Worm (Caenorhabditis elegans): ENCODE results near the gene C33A12.4.

C33A12.4 gene

ce11 chrIV:9511640-9512039 is 1.3 kb upstream of the C33A12.4 start:
- TF ChIP-seq tra-4 (tag; optimal IDR thresholded peaks at IDR 0.05): no peak
- TF ChIP-seq tbx-11 (GFP tag; IDR thresholded peaks at IDR 0.05): no peak

- TF ChIP-seq hmg-4 (GFP tag; optimal IDR thresholded peaks at IDR 0.05) (no peak), B0310.2 (tag; optimal IDR thresholded peaks at IDR 0.05) (peak; percentile 4), sea-1 (GFP tag; conservative IDR thresholded peaks at IDR 0.05) (no peak), hmbx-1 (tag; optimal IDR thresholded peaks at IDR 0.05) (no peak), flt-1 (GFP tag; IDR thresholded peaks at IDR 0.05) (0 out of 2 replicates have a peak, but pooled peaks have one; percentile 8), tbx-11 (GFP tag; IDR thresholded peaks at IDR 0.05) (no peak), hnd-1 (tag; optimal IDR thresholded peaks at IDR 0.05) (no peak), aly-1 (tag; optimal IDR thresholded peaks at IDR 0.05) (no peak), ama-1 (optimal IDR thresholded peaks at IDR 0.05) (peak; percentile 40), ceh-13 (GFP tag; optimal IDR thresholded peaks at IDR 0.05) (no peak), tbx-37 (GFP tag; conservative IDR thresholded peaks at IDR 0.05) (peak; percentile 29; the same call in 1 of the 2 replicates), ets-7 (tag; optimal IDR thresholded peaks at IDR 0.05) (no peak), scrt-1 (GFP tag; IDR thresholded peaks at IDR 0.05) (no peak), F13C5.2 (tag; optimal IDR thresholded peaks at IDR 0.05) (peak; percentile 52), pes-1 (GFP tag; IDR thresholded peaks at IDR 0.05) (peak; percentile 49; the same call in 1 of the 2 replicates), tra-4 (tag; optimal IDR thresholded peaks at IDR 0.05) (peak; percentile 37), ceh-36 (tag; optimal IDR thresholded peaks at IDR 0.05) (no peak)
Observed at ce11 chrIV:9511221-9511638, 861 bp upstream of the C33A12.4 start.

ce11 chrIV:9508612-9509011 is 1.8 kb downstream of the C33A12.4 start, which contains the start of gene ethe-1:
TSS of gene ethe-1 (minus strand) at chrIV:9508761.
- TF ChIP-seq tra-4 (tag; optimal IDR thresholded peaks at IDR 0.05): no peak
- TF ChIP-seq hnd-1 (tag; optimal IDR thresholded peaks at IDR 0.05): no peak
- TF ChIP-seq flt-1 (GFP tag; IDR thresholded peaks at IDR 0.05): no peak

ce11 chrIV:9506251-9506650 is 4.1 kb downstream of the C33A12.4 start, which contains the start of gene ttr-9:
TSS of gene ttr-9 (minus strand) at chrIV:9506351.
- no peak for TF ChIP-seq B0310.2 (tag; optimal IDR thresholded peaks at IDR 0.05)
- no peak for TF ChIP-seq tbx-11 (GFP tag; IDR thresholded peaks at IDR 0.05)
- TF ChIP-seq hmg-4 (GFP tag; optimal IDR thresholded peaks at IDR 0.05): no peak
- TF ChIP-seq aly-1 (tag; optimal IDR thresholded peaks at IDR 0.05): no peak
- no peak for TF ChIP-seq hnd-1 (tag; optimal IDR thresholded peaks at IDR 0.05)
- no peak for TF ChIP-seq ets-7 (tag; optimal IDR thresholded peaks at IDR 0.05)
- no peak for TF ChIP-seq tbx-37 (GFP tag; conservative IDR thresholded peaks at IDR 0.05)
- no peak for TF ChIP-seq sea-1 (GFP tag; conservative IDR thresholded peaks at IDR 0.05)
- TF ChIP-seq hmbx-1 (tag; optimal IDR thresholded peaks at IDR 0.05): no peak
- no peak for TF ChIP-seq F13C5.2 (tag; optimal IDR thresholded peaks at IDR 0.05)
- no peak for TF ChIP-seq ceh-36 (tag; optimal IDR thresholded peaks at IDR 0.05)
- TF ChIP-seq scrt-1 (GFP tag; IDR thresholded peaks at IDR 0.05): no peak
- TF ChIP-seq ama-1 (optimal IDR thresholded peaks at IDR 0.05): no peak

ce11 chrIV:9500100-9500499 is 10.3 kb downstream of the C33A12.4 start, which contains the start of gene ugt-21:
TSS of gene ugt-21 (plus strand) at chrIV:9500311.
- TF ChIP-seq tbx-37 (GFP tag; conservative IDR thresholded peaks at IDR 0.05) (no peak), ama-1 (optimal IDR thresholded peaks at IDR 0.05) (no peak), tra-4 (tag; optimal IDR thresholded peaks at IDR 0.05) (no peak), tbx-11 (GFP tag; IDR thresholded peaks at IDR 0.05) (no peak), hnd-1 (tag; optimal IDR thresholded peaks at IDR 0.05) (no peak), B0310.2 (tag; optimal IDR thresholded peaks at IDR 0.05) (no peak), hmg-4 (GFP tag; optimal IDR thresholded peaks at IDR 0.05) (no peak), hmbx-1 (tag; optimal IDR thresholded peaks at IDR 0.05) (no peak), F13C5.2 (tag; optimal IDR thresholded peaks at IDR 0.05) (no peak), ceh-36 (tag; optimal IDR thresholded peaks at IDR 0.05) (no peak), scrt-1 (GFP tag; IDR thresholded peaks at IDR 0.05) (no peak), pes-1 (GFP tag; IDR thresholded peaks at IDR 0.05) (no peak), aly-1 (tag; optimal IDR thresholded peaks at IDR 0.05) (no peak), ceh-13 (GFP tag; optimal IDR thresholded peaks at IDR 0.05) (no peak), flt-1 (GFP tag; IDR thresholded peaks at IDR 0.05) (no peak), sea-1 (GFP tag; conservative IDR thresholded peaks at IDR 0.05) (no peak), ets-7 (tag; optimal IDR thresholded peaks at IDR 0.05) (no peak)

DNA sequence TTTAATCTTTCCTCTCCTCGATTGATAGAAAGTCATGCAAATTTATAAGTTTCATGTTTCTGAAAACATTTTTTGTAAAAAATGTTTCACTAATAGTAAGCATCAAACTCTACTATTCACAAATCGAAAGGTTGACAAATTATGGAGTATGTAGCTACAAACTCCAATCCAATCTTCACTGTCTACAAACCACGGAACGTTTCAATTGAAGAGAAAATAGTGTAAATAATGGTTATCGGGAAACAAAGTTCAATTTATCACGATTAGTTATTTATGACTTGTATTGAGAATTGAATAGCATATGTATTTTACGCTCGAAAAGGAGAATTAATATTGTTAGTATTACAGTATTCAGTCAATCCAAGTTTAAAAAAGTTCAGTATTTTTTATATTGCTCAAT is 10.7 kb downstream of the C33A12.4 start:
- TF ChIP-seq ceh-36 (tag; optimal IDR thresholded peaks at IDR 0.05) (no peak), B0310.2 (tag; optimal IDR thresholded peaks at IDR 0.05) (no peak), tbx-11 (GFP tag; IDR thresholded peaks at IDR 0.05) (no peak), ama-1 (optimal IDR thresholded peaks at IDR 0.05) (no peak), scrt-1 (GFP tag; IDR thresholded peaks at IDR 0.05) (no peak), aly-1 (tag; optimal IDR thresholded peaks at IDR 0.05) (no peak), hmbx-1 (tag; optimal IDR thresholded peaks at IDR 0.05) (no peak), sea-1 (GFP tag; conservative IDR thresholded peaks at IDR 0.05) (no peak), hmg-4 (GFP tag; optimal IDR thresholded peaks at IDR 0.05) (no peak), hnd-1 (tag; optimal IDR thresholded peaks at IDR 0.05) (no peak), ets-7 (tag; optimal IDR thresholded peaks at IDR 0.05) (no peak), pes-1 (GFP tag; IDR thresholded peaks at IDR 0.05) (no peak)

- TF ChIP-seq ets-7 (tag; optimal IDR thresholded peaks at IDR 0.05) (no peak), ceh-13 (GFP tag; optimal IDR thresholded peaks at IDR 0.05) (no peak), tbx-11 (GFP tag; IDR thresholded peaks at IDR 0.05) (no peak), tbx-37 (GFP tag; conservative IDR thresholded peaks at IDR 0.05) (no peak), F13C5.2 (tag; optimal IDR thresholded peaks at IDR 0.05) (no peak), sea-1 (GFP tag; conservative IDR thresholded peaks at IDR 0.05) (no peak), B0310.2 (tag; optimal IDR thresholded peaks at IDR 0.05) (no peak), tra-4 (tag; optimal IDR thresholded peaks at IDR 0.05) (no peak), flt-1 (GFP tag; IDR thresholded peaks at IDR 0.05) (no peak)
Observed at ce11 chrIV:9498088-9498487, 12.3 kb downstream of the C33A12.4 start, which contains the start of gene sru-4. TSS of gene sru-4 (plus strand) at chrIV:9498388.

ce11 chrIV:9496306-9496705 is 14.1 kb downstream of the C33A12.4 start, which contains the start of gene sru-3:
TSS of gene sru-3 (plus strand) at chrIV:9496606.
- TF ChIP-seq tra-4 (tag; optimal IDR thresholded peaks at IDR 0.05): no peak
- no peak for TF ChIP-seq hmg-4 (GFP tag; optimal IDR thresholded peaks at IDR 0.05)
- no peak for TF ChIP-seq F13C5.2 (tag; optimal IDR thresholded peaks at IDR 0.05)
- no peak for TF ChIP-seq B0310.2 (tag; optimal IDR thresholded peaks at IDR 0.05)
- no peak for TF ChIP-seq aly-1 (tag; optimal IDR thresholded peaks at IDR 0.05)
- no peak for TF ChIP-seq ceh-36 (tag; optimal IDR thresholded peaks at IDR 0.05)
- TF ChIP-seq tbx-37 (GFP tag; conservative IDR thresholded peaks at IDR 0.05): no peak
- no peak for TF ChIP-seq sea-1 (GFP tag; conservative IDR thresholded peaks at IDR 0.05)
- TF ChIP-seq ceh-13 (GFP tag; optimal IDR thresholded peaks at IDR 0.05): no peak
- TF ChIP-seq ama-1 (optimal IDR thresholded peaks at IDR 0.05): no peak
- TF ChIP-seq ets-7 (tag; optimal IDR thresholded peaks at IDR 0.05): no peak
- no peak for TF ChIP-seq scrt-1 (GFP tag; IDR thresholded peaks at IDR 0.05)
- TF ChIP-seq hnd-1 (tag; optimal IDR thresholded peaks at IDR 0.05): no peak
- no peak for TF ChIP-seq pes-1 (GFP tag; IDR thresholded peaks at IDR 0.05)
- no peak for TF ChIP-seq tbx-11 (GFP tag; IDR thresholded peaks at IDR 0.05)
- no peak for TF ChIP-seq flt-1 (GFP tag; IDR thresholded peaks at IDR 0.05)
- no peak for TF ChIP-seq hmbx-1 (tag; optimal IDR thresholded peaks at IDR 0.05)
